Worm (Caenorhabditis elegans): ENCODE data around the gene efn-3.

Gene efn-3

DNA sequence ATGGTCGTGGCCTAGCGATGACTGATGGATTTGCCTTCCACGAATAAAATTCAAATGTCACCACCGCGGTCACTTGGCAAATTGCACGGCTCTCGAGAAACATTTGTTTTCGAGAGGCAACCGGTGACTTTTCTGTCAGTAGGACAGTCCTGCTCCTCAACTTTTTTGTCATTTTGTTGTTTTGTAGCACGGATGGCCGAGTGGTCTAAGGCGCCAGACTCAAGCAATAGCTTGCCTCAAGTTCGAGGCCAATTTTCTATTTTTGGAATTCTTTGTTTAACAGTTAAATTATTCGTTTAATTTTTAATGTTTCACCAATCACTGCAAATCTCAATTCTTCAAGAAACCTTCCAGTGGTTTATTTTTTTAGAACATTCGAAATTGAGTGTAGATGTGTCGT is 33.0 kb downstream of the efn-3 start:
- TF ChIP-seq zip-8 (tag; optimal IDR thresholded peaks at IDR 0.05) (no peak), nhr-76 (tag; optimal IDR thresholded peaks at IDR 0.05) (no peak)

DNA sequence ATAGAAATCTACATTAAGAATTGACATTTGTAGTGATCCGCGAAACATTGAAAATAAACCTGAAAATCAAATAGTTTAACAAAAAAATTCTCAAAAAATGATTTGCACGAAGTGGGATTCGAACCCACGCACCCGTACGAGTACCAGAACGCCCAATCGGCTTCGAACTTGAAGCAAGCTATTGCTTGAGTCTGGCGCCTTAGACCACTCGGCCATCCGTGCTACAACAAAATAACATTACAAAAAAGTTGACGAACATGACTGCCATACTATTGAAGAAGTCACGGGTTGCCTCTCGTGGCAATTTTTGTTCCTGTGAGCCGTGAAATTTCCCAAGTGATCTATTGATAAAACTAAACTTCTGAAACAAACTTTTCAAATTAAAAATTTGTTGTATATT is 34.0 kb downstream of the efn-3 start:
- TF ChIP-seq unc-39 (tag; optimal IDR thresholded peaks at IDR 0.05), result no peak
- TF ChIP-seq lsy-2 (tag; optimal IDR thresholded peaks at IDR 0.05), result no peak
- TF ChIP-seq flh-1 (GFP tag; optimal IDR thresholded peaks at IDR 0.05), result no peak
- no peak for TF ChIP-seq ceh-83 (GFP tag; optimal IDR thresholded peaks at IDR 0.05)
- TF ChIP-seq mab-5 (tag; optimal IDR thresholded peaks at IDR 0.05), result no peak
- TF ChIP-seq unc-62 (GFP tag; optimal IDR thresholded peaks at IDR 0.05), result no peak
- TF ChIP-seq ham-2 (GFP tag; optimal IDR thresholded peaks at IDR 0.05), result no peak
- no peak for TF ChIP-seq snpc-4 (tag; optimal IDR thresholded peaks at IDR 0.05)
- no peak for TF ChIP-seq ztf-11 (tag; optimal IDR thresholded peaks at IDR 0.05)
- no peak for TF ChIP-seq pha-4 (tag; optimal IDR thresholded peaks at IDR 0.05)
- no peak for TF ChIP-seq nhr-76 (tag; optimal IDR thresholded peaks at IDR 0.05)
- TF ChIP-seq elt-1 (tag; optimal IDR thresholded peaks at IDR 0.05; ENCODE audit: borderline replicate concordance, insufficient read depth), result no peak
- TF ChIP-seq mls-2 (tag; optimal IDR thresholded peaks at IDR 0.05), result no peak
- no peak for TF ChIP-seq ceh-39 (tag; optimal IDR thresholded peaks at IDR 0.05)

DNA sequence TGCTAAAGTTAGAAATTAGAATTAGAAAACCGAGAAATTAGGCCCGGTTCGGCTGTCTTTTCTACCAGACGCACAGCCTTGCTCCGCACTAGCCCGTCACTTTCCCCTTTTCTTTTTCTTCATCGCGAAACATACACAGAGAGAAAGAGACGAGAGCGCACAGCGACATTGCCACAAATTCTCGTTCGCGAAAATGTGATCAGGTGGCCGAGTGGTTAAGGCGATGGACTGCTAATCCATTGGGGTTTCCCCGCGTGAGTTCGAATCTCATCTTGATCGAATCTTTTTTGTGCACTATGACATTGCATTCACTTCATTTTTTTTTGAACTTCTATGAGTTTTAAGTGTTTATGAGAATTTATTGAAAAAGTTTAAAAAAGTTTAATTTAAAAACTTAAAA is 34.8 kb downstream of the efn-3 start:
- TF ChIP-seq nhr-237 (tag; optimal IDR thresholded peaks at IDR 0.05) (no peak), flh-1 (GFP tag; optimal IDR thresholded peaks at IDR 0.05) (no peak), ces-1 (GFP tag; optimal IDR thresholded peaks at IDR 0.05) (peak; percentile 32), pha-4 (tag; optimal IDR thresholded peaks at IDR 0.05) (no peak), ceh-43 (GFP tag; optimal IDR thresholded peaks at IDR 0.05) (no peak), unc-120 (tag; optimal IDR thresholded peaks at IDR 0.05; ENCODE audit: poor library complexity, severe bottlenecking) (no peak), elt-1 (tag; optimal IDR thresholded peaks at IDR 0.05; ENCODE audit: borderline replicate concordance, insufficient read depth) (no peak), zip-8 (tag; optimal IDR thresholded peaks at IDR 0.05) (no peak), elt-3 (tag; optimal IDR thresholded peaks at IDR 0.05) (no peak), lsy-2 (tag; optimal IDR thresholded peaks at IDR 0.05) (no peak), tbx-8 (GFP tag; optimal IDR thresholded peaks at IDR 0.05) (no peak), unc-62 (GFP tag; optimal IDR thresholded peaks at IDR 0.05) (no peak), mls-2 (tag; optimal IDR thresholded peaks at IDR 0.05) (no peak), ceh-83 (GFP tag; optimal IDR thresholded peaks at IDR 0.05) (peak; percentile 21), snpc-4 (tag; optimal IDR thresholded peaks at IDR 0.05) (no peak), nhr-12 (tag; optimal IDR thresholded peaks at IDR 0.05) (no peak), sem-2 (GFP tag; optimal IDR thresholded peaks at IDR 0.05) (no peak), mep-1 (tag; optimal IDR thresholded peaks at IDR 0.05) (peak; percentile 3), ztf-11 (tag; optimal IDR thresholded peaks at IDR 0.05) (no peak), nhr-76 (tag; optimal IDR thresholded peaks at IDR 0.05) (no peak), blmp-1 (tag; optimal IDR thresholded peaks at IDR 0.05) (no peak), nhr-28 (tag; optimal IDR thresholded peaks at IDR 0.05) (no peak), drap-1 (GFP tag; optimal IDR thresholded peaks at IDR 0.05) (peak; percentile 46), ceh-39 (tag; optimal IDR thresholded peaks at IDR 0.05) (no peak), lin-32 (GFP tag; optimal IDR thresholded peaks at IDR 0.05) (no peak), mab-5 (tag; optimal IDR thresholded peaks at IDR 0.05) (no peak), hlh-1 (tag; optimal IDR thresholded peaks at IDR 0.05) (no peak), M03D4.4 (tag; optimal IDR thresholded peaks at IDR 0.05) (no peak), cnd-1 (tag; optimal IDR thresholded peaks at IDR 0.05) (peak; percentile 15), bed-3 (GFP tag; optimal IDR thresholded peaks at IDR 0.05) (no peak), lin-13 (tag; optimal IDR thresholded peaks at IDR 0.05) (no peak), nhr-2 (tag; optimal IDR thresholded peaks at IDR 0.05) (no peak), ham-2 (GFP tag; optimal IDR thresholded peaks at IDR 0.05) (no peak), sptf-1 (tag; optimal IDR thresholded peaks at IDR 0.05) (peak; percentile 23), unc-39 (tag; optimal IDR thresholded peaks at IDR 0.05) (no peak)

DNA sequence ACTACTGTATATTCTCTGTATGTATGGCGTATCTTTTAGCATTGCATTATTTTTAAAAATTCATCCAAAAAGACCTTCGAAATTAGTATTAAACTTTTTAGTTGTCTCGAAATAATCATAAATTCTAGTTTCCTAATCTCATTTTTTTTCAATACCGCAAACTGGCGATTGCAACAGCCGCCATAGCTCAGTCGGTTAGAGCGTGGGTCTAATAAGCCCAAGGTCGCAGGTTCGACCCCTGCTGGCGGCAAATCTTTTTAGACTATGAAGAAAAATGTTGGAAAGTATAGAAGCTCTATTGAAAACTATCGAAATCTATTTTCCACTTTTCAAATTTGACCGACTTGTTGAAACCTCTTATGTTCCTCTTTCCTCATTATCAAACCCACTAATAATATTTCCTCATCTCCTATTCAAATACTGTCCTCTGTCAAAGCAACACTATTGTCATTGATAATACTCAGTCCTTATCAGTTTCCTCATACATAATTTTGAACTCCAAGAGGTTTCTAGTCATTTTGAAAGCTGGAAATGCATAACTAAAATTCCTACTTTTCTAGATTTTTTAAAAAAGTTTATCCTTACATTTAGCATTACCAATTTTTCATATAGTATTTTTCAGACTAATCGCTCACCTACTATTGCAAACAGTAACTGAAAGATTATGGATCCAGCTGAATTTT is 41.3 kb downstream of the efn-3 start, which contains the start of gene jmjd-3.3:
TSS of gene jmjd-3.3 (plus strand) at position 633 of the 683 bp plus-strand sequence.
- TF ChIP-seq nhr-76 (tag; optimal IDR thresholded peaks at IDR 0.05), result no peak
- no peak for TF ChIP-seq M03D4.4 (tag; optimal IDR thresholded peaks at IDR 0.05)
- no peak for TF ChIP-seq cnd-1 (tag; optimal IDR thresholded peaks at IDR 0.05)
- no peak for TF ChIP-seq ces-1 (GFP tag; optimal IDR thresholded peaks at IDR 0.05)
- no peak for TF ChIP-seq nhr-28 (tag; optimal IDR thresholded peaks at IDR 0.05)
- no peak for TF ChIP-seq lsy-2 (tag; optimal IDR thresholded peaks at IDR 0.05)
- no peak for TF ChIP-seq zip-8 (tag; optimal IDR thresholded peaks at IDR 0.05)
